Fruit fly (Drosophila melanogaster) whole organism, embryonic: ENCODE data around the gene Polr1B.

Experiments
- Awh ChIP-seq: fragments of 200-800 bp; sonication (Bioruptor generic); IDR thresholded peaks from 2 replicates; pipeline ENCODE4, ENCODE4 v1.3.6; 2022; ENCODE audit warnings: missing biosample characterization, missing genetic modification characterization
- B-H2 ChIP-seq: fragments of 200-800 bp; sonication (Bioruptor generic); optimal IDR thresholded peaks from 2 replicates; lab custom pipeline; 2018; ENCODE audit warnings: missing biosample characterization, mild to moderate bottlenecking, missing genetic modification characterization
- Blimp-1 ChIP-seq: fragments of 200-800 bp; sonication (Bioruptor generic); optimal IDR thresholded peaks from 3 replicates; lab custom pipeline; 2018; ENCODE audit warnings: missing biosample characterization, missing genetic modification characterization, mild to moderate bottlenecking, moderate library complexity, missing genetic modification reagents
- Bteb2 ChIP-seq: fragments of 200-800 bp; sonication (Bioruptor generic); optimal IDR thresholded peaks from 2 replicates; lab custom pipeline; 2016; ENCODE audit warnings: missing biosample characterization, missing genetic modification characterization
- CG10147 ChIP-seq: fragments of 200-800 bp; sonication (Bioruptor generic); optimal IDR thresholded peaks from 2 replicates; lab custom pipeline; 2019; ENCODE audit warnings: missing biosample characterization, mild to moderate bottlenecking, missing genetic modification characterization, moderate library complexity
- CG10366 ChIP-seq: fragments of 200-800 bp; sonication (Bioruptor generic); IDR thresholded peaks from 2 replicates; pipeline ENCODE4 v1.3.6; 2022; ENCODE audit warnings: missing biosample characterization, missing genetic modification characterization
- CG11695 ChIP-seq: fragments of 200-800 bp; sonication (Bioruptor generic); IDR thresholded peaks from 3 replicates; pipeline ENCODE4 v1.3.6; 2022; ENCODE audit warnings: missing biosample characterization, missing genetic modification characterization
- CG12769 ChIP-seq: fragments of 200-800 bp; sonication (Bioruptor generic); optimal IDR thresholded peaks from 2 replicates; lab custom pipeline; 2019; ENCODE audit warnings: missing biosample characterization, mild to moderate bottlenecking, missing genetic modification characterization, moderate library complexity
- CG13123 ChIP-seq: fragments of 200-800 bp; sonication (Bioruptor generic); optimal IDR thresholded peaks from 2 replicates; lab custom pipeline; 2016; ENCODE audit warnings: missing biosample characterization, missing genetic modification characterization
- CG15011 ChIP-seq: fragments of 200-800 bp; sonication (Bioruptor generic); optimal IDR thresholded peaks from 3 replicates; lab custom pipeline; 2018; ENCODE audit warnings: missing biosample characterization, mild to moderate bottlenecking, missing genetic modification characterization
- CG1647 ChIP-seq: fragments of 200-800 bp; sonication (Bioruptor generic); optimal IDR thresholded peaks from 3 replicates; lab custom pipeline; 2016; ENCODE audit warnings: missing biosample characterization, missing genetic modification characterization
- CG17568 ChIP-seq: fragments of 200-800 bp; sonication (Bioruptor generic); optimal IDR thresholded peaks from 2 replicates; lab custom pipeline; 2018; ENCODE audit warnings: missing biosample characterization, mild to moderate bottlenecking, missing genetic modification characterization, moderate library complexity
- CG1792 ChIP-seq: fragments of 200-800 bp; sonication (Bioruptor generic); optimal IDR thresholded peaks from 2 replicates; lab custom pipeline; 2016; ENCODE audit warnings: missing biosample characterization, missing genetic modification characterization
- CG34376 ChIP-seq: fragments of 200-800 bp; sonication (Bioruptor generic); optimal IDR thresholded peaks from 2 replicates; lab custom pipeline; 2018; ENCODE audit warnings: missing biosample characterization, mild to moderate bottlenecking, missing genetic modification characterization
- CG3847 ChIP-seq: fragments of 200-800 bp; sonication (Bioruptor generic); IDR thresholded peaks from 2 replicates; pipeline ENCODE4 v1.3.6; 2022; ENCODE audit warnings: missing biosample characterization, missing genetic modification characterization
- CG4820 ChIP-seq: fragments of 200-800 bp; sonication (Bioruptor generic); optimal IDR thresholded peaks from 3 replicates; lab custom pipeline; 2016; ENCODE audit warnings: missing biosample characterization, missing genetic modification characterization
- CG6791 ChIP-seq: fragments of 200-800 bp; sonication (Bioruptor generic); IDR thresholded peaks from 3 replicates; pipeline ENCODE4 v1.3.6; 2022; ENCODE audit warnings: missing biosample characterization, missing genetic modification characterization; ENCODE audit not compliant: partially characterized antibody
- CG6854 ChIP-seq: fragments of 200-800 bp; sonication (Bioruptor generic); optimal IDR thresholded peaks from 3 replicates; lab custom pipeline; 2017; ENCODE audit warnings: missing biosample characterization, mild to moderate bottlenecking, missing genetic modification characterization
- CG8388 ChIP-seq: fragments of 200-800 bp; sonication (Bioruptor generic); optimal IDR thresholded peaks from 2 replicates; lab custom pipeline; 2019; ENCODE audit warnings: missing biosample characterization, mild to moderate bottlenecking, missing genetic modification characterization, moderate library complexity
- CG9215 ChIP-seq: fragments of 200-800 bp; sonication (Bioruptor generic); IDR thresholded peaks from 2 replicates; pipeline ENCODE4 v1.3.6; 2022; ENCODE audit warnings: missing biosample characterization, missing genetic modification characterization
- CG9727 ChIP-seq: fragments of 200-800 bp; sonication (Bioruptor generic); optimal IDR thresholded peaks from 3 replicates; lab custom pipeline; 2017; ENCODE audit warnings: missing biosample characterization, mild to moderate bottlenecking, missing genetic modification characterization
- CG9876 ChIP-seq: fragments of 200-800 bp; sonication (Bioruptor generic); optimal IDR thresholded peaks from 2 replicates; lab custom pipeline; 2016; ENCODE audit warnings: missing biosample characterization, missing genetic modification characterization
- Dip3 ChIP-seq: fragments of 200-800 bp; sonication (Bioruptor generic); optimal IDR thresholded peaks from 3 replicates; lab custom pipeline; 2016; ENCODE audit warnings: missing biosample characterization, missing genetic modification characterization
- E2f1 ChIP-seq: fragments of 200-800 bp; sonication (Bioruptor generic); IDR thresholded peaks from 2 replicates; pipeline ENCODE4 v1.3.6; 2022; ENCODE audit warnings: missing biosample characterization, missing genetic modification characterization
- Ets65A ChIP-seq: fragments of 200-800 bp; sonication (Bioruptor generic); peaks from one replicate; lab custom pipeline; 2016; ENCODE audit warnings: missing biosample characterization, missing genetic modification characterization
- Ets97D ChIP-seq: fragments of 200-800 bp; sonication (Bioruptor generic); optimal IDR thresholded peaks from 3 replicates; lab custom pipeline; 2016; ENCODE audit warnings: missing biosample characterization, missing genetic modification characterization
- Fer2 ChIP-seq: fragments of 200-800 bp; sonication (Bioruptor generic); optimal IDR thresholded peaks from 2 replicates; lab custom pipeline; 2018; ENCODE audit warnings: missing biosample characterization, mild to moderate bottlenecking, missing genetic modification characterization, moderate library complexity
- Gsc ChIP-seq: fragments of 200-800 bp; sonication (Bioruptor generic); IDR thresholded peaks from 2 replicates; pipeline ENCODE4 v1.3.6; 2022; ENCODE audit warnings: missing biosample characterization, missing genetic modification characterization
- H15 ChIP-seq: fragments of 200-800 bp; sonication (Bioruptor generic); IDR thresholded peaks from 3 replicates; pipeline ENCODE4 v1.3.6; 2022; ENCODE audit warnings: missing biosample characterization, missing genetic modification characterization
- Hey ChIP-seq: fragments of 200-800 bp; sonication (Bioruptor generic); optimal IDR thresholded peaks from 3 replicates; lab custom pipeline; 2018; ENCODE audit warnings: missing biosample characterization, mild to moderate bottlenecking, missing genetic modification characterization
- Hr39 ChIP-seq: fragments of >200 bp; optimal IDR thresholded peaks from 2 replicates; lab custom pipeline; 2017
- Hsf ChIP-seq: fragments of 200-800 bp; sonication (Bioruptor generic); optimal IDR thresholded peaks from 3 replicates; lab custom pipeline; 2016; ENCODE audit warnings: missing biosample characterization, missing genetic modification characterization
- Lpt ChIP-seq: fragments of >200 bp; optimal IDR thresholded peaks from 2 replicates; lab custom pipeline; 2018; ENCODE audit warnings: missing biosample characterization, missing genetic modification characterization
- NC2α ChIP-seq: fragments of 200-800 bp; sonication (Bioruptor generic); optimal IDR thresholded peaks from 2 replicates; lab custom pipeline; 2016; ENCODE audit warnings: missing biosample characterization, missing genetic modification characterization
- NfI ChIP-seq: fragments of 200-800 bp; sonication (Bioruptor generic); optimal IDR thresholded peaks from 3 replicates; lab custom pipeline; 2018; ENCODE audit warnings: missing biosample characterization, mild to moderate bottlenecking, missing genetic modification characterization, moderate library complexity
- Vsx1 ChIP-seq: fragments of 200-800 bp; sonication (Bioruptor generic); optimal IDR thresholded peaks from 2 replicates; lab custom pipeline; 2017; ENCODE audit warnings: missing biosample characterization, mild to moderate bottlenecking, missing genetic modification characterization, missing genetic modification reagents
- abd-A ChIP-seq: fragments of 200-800 bp; sonication (Bioruptor generic); optimal IDR thresholded peaks from 3 replicates; lab custom pipeline; 2019; ENCODE audit warnings: missing biosample characterization, mild to moderate bottlenecking, missing genetic modification characterization, moderate library complexity
- cg ChIP-seq: fragments of 200-800 bp; sonication (Bioruptor generic); optimal IDR thresholded peaks from 3 replicates; lab custom pipeline; 2019; ENCODE audit warnings: missing biosample characterization, mild to moderate bottlenecking, missing genetic modification characterization, moderate library complexity
- dati ChIP-seq: fragments of 200-800 bp; sonication (Bioruptor generic); IDR thresholded peaks from 2 replicates; pipeline ENCODE4 v1.3.6; 2022; ENCODE audit warnings: missing biosample characterization, missing genetic modification characterization
- disco-r ChIP-seq: fragments of 200-800 bp; sonication (Bioruptor generic); optimal IDR thresholded peaks from 2 replicates; lab custom pipeline; 2016; ENCODE audit warnings: missing biosample characterization, missing genetic modification characterization
- fd102C ChIP-seq: fragments of 200-800 bp; sonication (Bioruptor generic); optimal IDR thresholded peaks from 2 replicates; lab custom pipeline; 2018; ENCODE audit warnings: missing biosample characterization, mild to moderate bottlenecking, missing genetic modification characterization, moderate library complexity
- fd64A ChIP-seq: fragments of 200-800 bp; sonication (Bioruptor generic); optimal IDR thresholded peaks from 3 replicates; lab custom pipeline; 2018; ENCODE audit warnings: missing biosample characterization, mild to moderate bottlenecking, missing genetic modification characterization
- fu2 ChIP-seq: fragments of 200-800 bp; sonication (Bioruptor generic); optimal IDR thresholded peaks from 2 replicates; lab custom pipeline; 2016; ENCODE audit warnings: missing biosample characterization, missing genetic modification characterization
- gce ChIP-seq: fragments of 200-800 bp; sonication (Bioruptor generic); IDR thresholded peaks from 3 replicates; pipeline ENCODE4 v1.3.6; 2022; ENCODE audit warnings: missing biosample characterization, missing genetic modification characterization
- gt ChIP-seq: fragments of 200-800 bp; sonication (Bioruptor generic); IDR thresholded peaks from 2 replicates; pipeline ENCODE4 v1.3.6; 2022; ENCODE audit warnings: missing biosample characterization, missing genetic modification characterization
- hth ChIP-seq: fragments of >200 bp; optimal IDR thresholded peaks from 2 replicates; lab custom pipeline; 2017; ENCODE audit warnings: inconsistent platforms
- insv ChIP-seq, 2 experiments: fragments of 200-800 bp; sonication (Bioruptor generic); optimal IDR thresholded peaks; 3 replicates each; lab custom pipeline; 2016 to 2018; ENCODE audit warnings: missing biosample characterization in 2 of 2, missing genetic modification characterization in 2 of 2
- slp2 ChIP-seq: fragments of 200-800 bp; sonication (Bioruptor generic); optimal IDR thresholded peaks from 2 replicates; lab custom pipeline; 2016; ENCODE audit warnings: missing biosample characterization, missing genetic modification characterization
- trem ChIP-seq: fragments of 200-800 bp; optimal IDR thresholded peaks from 3 replicates; lab custom pipeline; 2019; ENCODE audit warnings: missing biosample characterization, mild to moderate bottlenecking, missing genetic modification characterization, moderate library complexity
- unc-4 ChIP-seq: fragments of 200-800 bp; sonication (Bioruptor generic); IDR thresholded peaks from 2 replicates; pipeline ENCODE4 v1.3.6; 2022; ENCODE audit warnings: missing biosample characterization, missing genetic modification characterization; ENCODE audit not compliant: partially characterized antibody
- z ChIP-seq: fragments of 200-800 bp; sonication (Bioruptor generic); IDR thresholded peaks from 3 replicates; pipeline ENCODE4 v1.3.6; 2022; ENCODE audit warnings: missing biosample characterization, missing genetic modification characterization

The Polr1B gene

dm6 chr2L:419620-420184 is 15.6 kb downstream of the Polr1B start, which contains the start of the genes CG13690 and RpLP1 (continued):
- TF ChIP-seq gt (GFP tag; lab: Robert Waterston, UW), result no peak
- peak; percentile 99 for TF ChIP-seq Ets97D
- TF ChIP-seq dati (GFP tag; lab: Robert Waterston, UW), result no peak
- TF ChIP-seq Hr39 (lab: Kevin White, UChicago), result no peak
- peak; percentile 61 for TF ChIP-seq slp2 (GFP tag; lab: Kevin White, UChicago)
- peak; percentile 95 for TF ChIP-seq Ets65A
- no peak for TF ChIP-seq z
- no peak for TF ChIP-seq Gsc (GFP tag; lab: Robert Waterston, UW)
- peak; percentile 85 for TF ChIP-seq Vsx1 (GFP tag; lab: Kevin White, UChicago)
- 0 out of 2 replicates have a peak, but pooled peaks have one; percentile 16 for TF ChIP-seq E2f1 (GFP tag; lab: Robert Waterston, UW)
- no peak for TF ChIP-seq H15 (GFP tag; lab: Robert Waterston, UW)
- TF ChIP-seq disco-r (GFP tag; lab: Kevin White, UChicago), result peak; percentile 50
- peak; percentile 83 for TF ChIP-seq CG15011 (GFP tag; lab: Kevin White, UChicago)
- peak; percentile 63 for TF ChIP-seq CG12769 (tag; lab: Kevin White, UChicago)
- peak; percentile 70 for TF ChIP-seq CG8388 (GFP tag; lab: Kevin White, UChicago)
- TF ChIP-seq CG17568, result peak; percentile 80
- TF ChIP-seq CG9876, result peak; percentile 40
- TF ChIP-seq CG10366, result no peak
- no peak for TF ChIP-seq NC2α
- no peak for TF ChIP-seq unc-4
- no peak for TF ChIP-seq hth (lab: Kevin White, UChicago)
- no peak for TF ChIP-seq Lpt (GFP tag; lab: Kevin White, UChicago)
- peak; percentile 80 for TF ChIP-seq B-H2 (GFP tag; lab: Kevin White, UChicago)
- peak; percentile 27 for TF ChIP-seq Fer2 (tag; lab: Kevin White, UChicago)
- TF ChIP-seq Blimp-1 (GFP tag; lab: Kevin White, UChicago), result peak; percentile 41
- TF ChIP-seq CG1647 (GFP tag; lab: Kevin White, UChicago), result peak; percentile 65
- TF ChIP-seq Bteb2, result peak; percentile 70
- TF ChIP-seq cg (GFP tag; lab: Kevin White, UChicago), result no peak
- TF ChIP-seq CG1792 (GFP tag; lab: Kevin White, UChicago), result peak; percentile 51
- TF ChIP-seq fu2 (GFP tag; lab: Kevin White, UChicago), result peak; percentile 40
- TF ChIP-seq Dip3 (GFP tag; lab: Kevin White, UChicago), result peak; percentile 56
- peak; percentile 50; the same call in 1 of the 2 replicates for TF ChIP-seq Awh (GFP tag; lab: Robert Waterston, UW)
- peak; percentile 78 for TF ChIP-seq Hsf (GFP tag; lab: Kevin White, UChicago)
- peak; percentile 96 for TF ChIP-seq CG34376 (GFP tag; lab: Kevin White, UChicago)
- peak in 1 of 2 experiments; percentile 60 for TF ChIP-seq insv (GFP tag; optimal IDR thresholded peaks at IDR 0.05; lab: Kevin White, UChicago)
- no peak for TF ChIP-seq CG13123 (GFP tag; lab: Kevin White, UChicago)
- peak; percentile 70 for TF ChIP-seq Hey (tag; lab: Kevin White, UChicago)
- no peak for TF ChIP-seq CG9215 (GFP tag; lab: Robert Waterston, UW)
- TF ChIP-seq CG4820 (GFP tag; lab: Kevin White, UChicago), result peak; percentile 33
- TF ChIP-seq NfI (GFP tag; lab: Kevin White, UChicago), result peak; percentile 81
- peak; percentile 49 for TF ChIP-seq CG3847
- peak; percentile 51; the same call in 2 of the 3 replicates for TF ChIP-seq CG11695
- peak; percentile 69; the same call in 1 of the 3 replicates for TF ChIP-seq gce (GFP tag; lab: Robert Waterston, UW)
- peak; percentile 93 for TF ChIP-seq CG9727 (GFP tag; lab: Kevin White, UChicago)
- no peak for TF ChIP-seq abd-A (tag; lab: Kevin White, UChicago)
- TF ChIP-seq fd64A (GFP tag; lab: Kevin White, UChicago), result peak; percentile 70
- TF ChIP-seq CG6854 (GFP tag; lab: Kevin White, UChicago), result peak; percentile 64
- peak; percentile 92 for TF ChIP-seq trem (tag; lab: Kevin White, UChicago)
- peak; percentile 77 for TF ChIP-seq CG10147 (GFP tag; lab: Kevin White, UChicago)
- peak; percentile 71 for TF ChIP-seq fd102C (GFP tag; lab: Kevin White, UChicago)
- TF ChIP-seq CG6791 (GFP tag; lab: Robert Waterston, UW), result no peak
